Worm (Caenorhabditis elegans): Measurements from ENCODE around the gene srt-73.
A peak's percentile ranks its signal among the peaks of the same experiment; 100 is the strongest.

Gene srt-73

DNA sequence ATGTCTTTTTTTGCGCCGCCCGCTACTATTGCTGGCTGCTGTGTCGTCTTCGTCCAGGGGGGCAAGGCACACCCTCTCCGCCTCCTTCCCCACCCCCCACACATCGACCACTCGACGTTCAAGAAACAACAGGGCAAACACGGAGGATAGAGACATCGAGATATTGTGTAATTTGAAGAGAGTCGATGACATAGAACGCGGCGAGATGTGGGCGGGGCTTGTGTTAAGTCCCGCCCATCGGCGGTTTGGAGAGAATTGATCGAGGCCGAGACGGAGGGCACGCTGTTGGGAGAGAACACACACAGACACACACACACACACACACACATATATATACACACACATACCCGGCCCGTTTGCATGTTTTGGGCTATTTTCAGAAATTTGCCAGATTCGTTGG, 33.5 kb upstream of the srt-73 start:
- no peak for TF ChIP-seq aptf-2 (GFP tag; conservative IDR thresholded peaks at IDR 0.05)
- no peak for TF ChIP-seq mes-4 (tag; optimal IDR thresholded peaks at IDR 0.05)
- TF ChIP-seq F52B5.7 (tag; optimal IDR thresholded peaks at IDR 0.05): peak; percentile 78
- TF ChIP-seq ceh-91 (GFP tag; IDR thresholded peaks at IDR 0.05): no peak
- TF ChIP-seq madf-10 (tag; optimal IDR thresholded peaks at IDR 0.05): peak; percentile 48
- TF ChIP-seq sdz-38 (tag; optimal IDR thresholded peaks at IDR 0.05): no peak
- no peak for TF ChIP-seq lir-1 (GFP tag; conservative IDR thresholded peaks at IDR 0.05)
- TF ChIP-seq C06A6.2 (GFP tag; conservative IDR thresholded peaks at IDR 0.05): no peak
- no peak for TF ChIP-seq hlh-26 (GFP tag; conservative IDR thresholded peaks at IDR 0.05)
- TF ChIP-seq lin-26 (GFP tag; IDR thresholded peaks at IDR 0.05): peak; percentile 22; the same call in 1 of the 2 replicates
- TF ChIP-seq atf-7 (tag; optimal IDR thresholded peaks at IDR 0.05): peak; percentile 33
- TF ChIP-seq sptf-2 (GFP tag; optimal IDR thresholded peaks at IDR 0.05): no peak
- no peak for TF ChIP-seq F55B11.4 (tag; optimal IDR thresholded peaks at IDR 0.05; ENCODE audit: borderline replicate concordance, insufficient read depth)
- TF ChIP-seq ztf-3 (GFP tag; optimal IDR thresholded peaks at IDR 0.05): no peak
- TF ChIP-seq gei-17 (GFP tag; optimal IDR thresholded peaks at IDR 0.05): peak; percentile 46
- no peak for TF ChIP-seq cebp-1 (GFP tag; IDR thresholded peaks at IDR 0.05)
- peak; percentile 77 for TF ChIP-seq cebp-1 (tag; optimal IDR thresholded peaks at IDR 0.05)
- TF ChIP-seq ztf-28 (GFP tag; IDR thresholded peaks at IDR 0.05): no peak
- no peak for TF ChIP-seq let-526 (GFP tag; IDR thresholded peaks at IDR 0.05)
- peak; percentile 97 for TF ChIP-seq zfh-2 (GFP tag; conservative IDR thresholded peaks at IDR 0.05)
- TF ChIP-seq Y95B8A.8 (GFP tag; IDR thresholded peaks at IDR 0.05): no peak
- no peak for TF ChIP-seq nfya-2 (GFP tag; IDR thresholded peaks at IDR 0.05)
- no peak for TF ChIP-seq C17E4.6 (GFP tag; IDR thresholded peaks at IDR 0.05)
- TF ChIP-seq K11D2.4 (GFP tag; IDR thresholded peaks at IDR 0.05): 0 out of 2 replicates have a peak, but pooled peaks have one; percentile 24
- TF ChIP-seq hsf-1 (GFP tag; IDR thresholded peaks at IDR 0.05): no peak
- TF ChIP-seq akir-1 (GFP tag; optimal IDR thresholded peaks at IDR 0.05): no peak
- peak; percentile 59; the same call in 1 of the 2 replicates for TF ChIP-seq Y56A3A.18 (GFP tag; IDR thresholded peaks at IDR 0.05)
- TF ChIP-seq lin-40 (tag; optimal IDR thresholded peaks at IDR 0.05): peak; percentile 77
- peak; percentile 51 for TF ChIP-seq lsy-27 (tag; optimal IDR thresholded peaks at IDR 0.05; ENCODE audit: borderline replicate concordance, insufficient read depth)
- peak; percentile 57 for TF ChIP-seq ceh-100 (GFP tag; IDR thresholded peaks at IDR 0.05)
- TF ChIP-seq let-607 (tag; optimal IDR thresholded peaks at IDR 0.05): peak in 1 of 2 experiments; percentile 38
- TF ChIP-seq mcd-1 (GFP tag; IDR thresholded peaks at IDR 0.05): peak; percentile 67
- peak; percentile 30 for TF ChIP-seq tbp1 (GFP tag; optimal IDR thresholded peaks at IDR 0.05)
- 0 out of 2 replicates have a peak, but pooled peaks have one; percentile 53 for TF ChIP-seq ekl-4 (GFP tag; IDR thresholded peaks at IDR 0.05)
- TF ChIP-seq egl-44 (GFP tag; IDR thresholded peaks at IDR 0.05): 0 out of 2 replicates have a peak, but pooled peaks have one; percentile 21
- TF ChIP-seq bed-1 (GFP tag; IDR thresholded peaks at IDR 0.05): no peak
- TF ChIP-seq nhr-120 (GFP tag; IDR thresholded peaks at IDR 0.05): no peak
- TF ChIP-seq Y53F4B.3 (GFP tag; IDR thresholded peaks at IDR 0.05): no peak
- TF ChIP-seq ZK185.1 (tag; optimal IDR thresholded peaks at IDR 0.05; ENCODE audit: poor library complexity, severe bottlenecking): peak; percentile 27
- TF ChIP-seq F22D6.2 (tag; optimal IDR thresholded peaks at IDR 0.05): no peak
- 0 out of 2 replicates have a peak, but pooled peaks have one; percentile 56 for TF ChIP-seq nfyb-1 (GFP tag; IDR thresholded peaks at IDR 0.05)
- peak; percentile 82 for TF ChIP-seq ceh-27 (GFP tag; optimal IDR thresholded peaks at IDR 0.05)
- TF ChIP-seq dox-1 (GFP tag; IDR thresholded peaks at IDR 0.05): peak; percentile 77; the same call in 1 of the 2 replicates
- TF ChIP-seq lag-1 (GFP tag; IDR thresholded peaks at IDR 0.05): no peak
- TF ChIP-seq F37B4.10 (GFP tag; IDR thresholded peaks at IDR 0.05): no peak
- TF ChIP-seq B0261.1 (tag; optimal IDR thresholded peaks at IDR 0.05): no peak
- TF ChIP-seq cebp-2 (GFP tag; IDR thresholded peaks at IDR 0.05): no peak
- TF ChIP-seq ceh-58 (GFP tag; IDR thresholded peaks at IDR 0.05): no peak
- TF ChIP-seq pbrm-1 (GFP tag; IDR thresholded peaks at IDR 0.05): peak; percentile 55
